Worm (Caenorhabditis elegans): ENCODE data around the gene rmd-6.

DNA sequence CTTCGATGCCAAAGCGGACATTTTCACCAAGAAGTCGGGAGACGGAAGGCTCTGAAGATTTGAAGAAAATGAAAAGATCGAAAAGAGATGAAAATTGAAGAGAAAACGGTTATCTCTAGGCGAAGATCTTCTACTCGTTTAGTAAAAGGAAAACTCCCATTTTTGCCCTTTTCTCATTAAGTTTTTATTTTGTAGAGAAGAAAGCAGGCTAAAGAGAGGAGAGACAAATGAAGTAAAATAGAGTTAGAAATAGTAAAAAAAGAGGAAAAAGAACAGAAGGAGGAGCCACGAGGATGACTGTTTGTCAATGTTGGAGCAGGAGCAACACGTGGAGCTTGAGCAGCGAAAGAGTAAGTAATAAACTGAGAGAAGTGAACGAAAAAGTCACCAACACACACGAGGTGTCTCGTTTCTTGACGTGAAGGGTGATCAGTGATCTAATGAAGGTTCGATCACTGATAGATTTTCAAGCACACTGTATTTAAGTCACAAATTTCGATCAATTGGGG is 20.2 kb downstream of the rmd-6 start, which contains the start of gene ivd-1:
- TF ChIP-seq lir-3 (tag; optimal IDR thresholded peaks at IDR 0.05) (no peak), ceh-62 (tag; optimal IDR thresholded peaks at IDR 0.05) (no peak), egl-27 (tag; optimal IDR thresholded peaks at IDR 0.05) (no peak), nhr-76 (tag; optimal IDR thresholded peaks at IDR 0.05) (no peak), fkh-10 (GFP tag; optimal IDR thresholded peaks at IDR 0.05) (no peak), R02D3.7 (tag; optimal IDR thresholded peaks at IDR 0.05) (no peak), ama-1 (optimal IDR thresholded peaks at IDR 0.05) (no peak), ztf-11 (tag; optimal IDR thresholded peaks at IDR 0.05) (no peak), zip-11 (GFP tag; IDR thresholded peaks at IDR 0.05) (no peak), ceh-82 (tag; optimal IDR thresholded peaks at IDR 0.05) (no peak), Y5F2A.4 (GFP tag; optimal IDR thresholded peaks at IDR 0.05) (no peak), pha-4 (GFP tag; IDR thresholded peaks at IDR 0.05) (no peak), pha-4 (tag; optimal IDR thresholded peaks at IDR 0.05) (no peak), nhr-25 (tag; optimal IDR thresholded peaks at IDR 0.05; ENCODE audit: borderline replicate concordance, insufficient read depth) (no peak), snpc-4 (tag; optimal IDR thresholded peaks at IDR 0.05) (no peak)
